Worm (Caenorhabditis elegans) whole organism, mixed stage, embryonic: Measurements from ENCODE around the gene glb-31.

Experiments used
- M03D4.4 ChIP-seq: sonication (generic microtip); optimal IDR thresholded peaks from 2 replicates; lab custom pipeline; 2017; ENCODE audit warnings: mild to moderate bottlenecking, missing genetic modification characterization, missing compliant biosample characterization
- ceh-39 ChIP-seq: fragments of 150-350 bp; optimal IDR thresholded peaks from 2 replicates; lab custom pipeline; 2014; ENCODE audit warnings: missing biosample characterization, missing genetic modification characterization
- ceh-43 ChIP-seq: fragments of 200-800 bp; sonication (Bioruptor generic); optimal IDR thresholded peaks from 2 replicates; lab custom pipeline; 2018; ENCODE audit warnings: mild to moderate bottlenecking, missing genetic modification characterization, moderate library complexity, missing compliant biosample characterization
- ces-1 ChIP-seq: fragments of 150-350 bp; optimal IDR thresholded peaks from 2 replicates; lab custom pipeline; 2014; ENCODE audit warnings: missing biosample characterization, missing genetic modification reagents, missing genetic modification characterization
- flh-1 ChIP-seq: fragments of 200-800 bp; sonication (Bioruptor generic); optimal IDR thresholded peaks from 2 replicates; lab custom pipeline; 2018; ENCODE audit warnings: mild to moderate bottlenecking, missing genetic modification characterization, moderate library complexity, missing compliant biosample characterization
- lin-32 ChIP-seq: fragments of 200-800 bp; sonication (Bioruptor generic); optimal IDR thresholded peaks from 2 replicates; lab custom pipeline; 2018; ENCODE audit warnings: mild to moderate bottlenecking, missing genetic modification characterization, missing compliant biosample characterization
- mep-1 ChIP-seq: fragments of 150-350 bp; optimal IDR thresholded peaks from 2 replicates; lab custom pipeline; 2017; ENCODE audit warnings: missing biosample characterization, missing genetic modification reagents, missing genetic modification characterization, inconsistent platforms
- mls-2 ChIP-seq: sonication (generic microtip); optimal IDR thresholded peaks from 2 replicates; lab custom pipeline; 2016; ENCODE audit warnings: mild to moderate bottlenecking, missing genetic modification characterization, moderate library complexity, missing compliant biosample characterization
- nhr-2 ChIP-seq: fragments of 150-350 bp; optimal IDR thresholded peaks from 2 replicates; lab custom pipeline; 2014; ENCODE audit warnings: missing biosample characterization, missing genetic modification characterization
- nhr-28 ChIP-seq: fragments of 150-350 bp; optimal IDR thresholded peaks from 2 replicates; lab custom pipeline; 2014; ENCODE audit warnings: missing biosample characterization, missing genetic modification characterization
- pha-4 ChIP-seq: fragments of 150-350 bp; optimal IDR thresholded peaks from 2 replicates; lab custom pipeline; 2018; ENCODE audit warnings: missing biosample characterization, missing genetic modification reagents, missing genetic modification characterization
- unc-120 ChIP-seq: sonication (generic microtip); optimal IDR thresholded peaks from 2 replicates; lab custom pipeline; 2017; ENCODE audit warnings: missing genetic modification characterization, missing compliant biosample characterization; ENCODE audit not compliant: poor library complexity, severe bottlenecking
- unc-62 ChIP-seq: fragments of 150-350 bp; optimal IDR thresholded peaks from 2 replicates; lab custom pipeline; 2014; ENCODE audit warnings: missing biosample characterization, missing genetic modification reagents, missing genetic modification characterization
- ztf-11 ChIP-seq: fragments of 150-350 bp; optimal IDR thresholded peaks from 2 replicates; lab custom pipeline; 2014; ENCODE audit warnings: missing biosample characterization, missing genetic modification characterization

glb-31 gene

ce11 chrII:1255637-1256036, 45.8 kb downstream of the glb-31 start, which contains the start of gene clec-119:
TSS of gene clec-119 (plus strand) at chrII:1255937.
- TF ChIP-seq unc-120 (tag; lab: Kevin White, UChicago) (no peak), unc-62 (no peak), ceh-43 (no peak), nhr-2 (tag; lab: Kevin White, UChicago) (no peak), pha-4 (tag; lab: Kevin White, UChicago) (no peak), M03D4.4 (no peak), ztf-11 (tag; lab: Kevin White, UChicago) (no peak), mep-1 (tag; lab: Kevin White, UChicago) (no peak), nhr-28 (no peak), lin-32 (no peak), ceh-39 (tag; lab: Kevin White, UChicago) (no peak), ces-1 (GFP tag; lab: Kevin White, UChicago) (no peak), mls-2 (tag; lab: Kevin White, UChicago) (no peak), flh-1 (GFP tag; lab: Kevin White, UChicago) (no peak)

ce11 chrII:1252259-1252658, 49.2 kb downstream of the glb-31 start, which contains the start of gene lin-42:
TSS of gene lin-42 (minus strand) at chrII:1252359.
- TF ChIP-seq nhr-2 (tag; lab: Kevin White, UChicago), result no peak
- TF ChIP-seq ceh-39 (tag; lab: Kevin White, UChicago), result no peak
